Fruit fly (Drosophila melanogaster) whole organism, pupa: Measurements from ENCODE around the gene Cby.

Source experiments
- CG10348 ChIP-seq: fragments of 200-800 bp; sonication (Bioruptor generic); IDR thresholded peaks from 2 replicates; pipeline ENCODE4 v1.3.6; 2022; ENCODE audit warnings: missing biosample characterization, missing genetic modification characterization
- CG12605 ChIP-seq: fragments of 200-800 bp; sonication (Bioruptor generic); IDR thresholded peaks from 2 replicates; pipeline ENCODE4 v1.3.6; 2022; ENCODE audit warnings: missing biosample characterization, missing genetic modification characterization
- CG13204 ChIP-seq: fragments of 200-800 bp; sonication (Bioruptor generic); optimal IDR thresholded peaks from 2 replicates; lab custom pipeline; 2018; ENCODE audit warnings: missing biosample characterization, mild to moderate bottlenecking, missing genetic modification characterization, moderate library complexity
- CG14655 ChIP-seq: fragments of 200-800 bp; sonication (Bioruptor generic); optimal IDR thresholded peaks from 3 replicates; lab custom pipeline; 2017; ENCODE audit warnings: mild to moderate bottlenecking, missing biosample characterization, missing genetic modification reagents, missing genetic modification characterization
- CG15710 ChIP-seq: fragments of 200-800 bp; sonication (Bioruptor generic); optimal IDR thresholded peaks from 2 replicates; lab custom pipeline; 2018; ENCODE audit warnings: missing biosample characterization, mild to moderate bottlenecking, missing genetic modification characterization, moderate library complexity
- CG17806 ChIP-seq: fragments of 200-800 bp; sonication (Bioruptor generic); optimal IDR thresholded peaks from 2 replicates; lab custom pipeline; 2018; ENCODE audit warnings: missing biosample characterization, mild to moderate bottlenecking, missing genetic modification characterization, moderate library complexity
- CG32121 ChIP-seq: fragments of 200-800 bp; sonication (Bioruptor generic); IDR thresholded peaks from 2 replicates; pipeline ENCODE4 v1.3.6; 2022; ENCODE audit warnings: missing biosample characterization, missing genetic modification characterization
- CG34367 ChIP-seq: fragments of 200-800 bp; sonication (Bioruptor generic); optimal IDR thresholded peaks from 2 replicates; lab custom pipeline; 2018; ENCODE audit warnings: missing biosample characterization, mild to moderate bottlenecking, missing genetic modification characterization
- CG4496 ChIP-seq: fragments of 200-800 bp; sonication (Bioruptor generic); IDR thresholded peaks from 3 replicates; pipeline ENCODE4 v1.3.6; 2022; ENCODE audit warnings: missing biosample characterization, missing genetic modification characterization
- CG8159 ChIP-seq: fragments of 200-800 bp; sonication (Bioruptor generic); optimal IDR thresholded peaks from 3 replicates; lab custom pipeline; 2018; ENCODE audit warnings: missing biosample characterization, mild to moderate bottlenecking, missing genetic modification characterization, moderate library complexity
- CG8301 ChIP-seq: fragments of 200-800 bp; sonication (Bioruptor generic); optimal IDR thresholded peaks from 2 replicates; lab custom pipeline; 2018; ENCODE audit warnings: missing biosample characterization, mild to moderate bottlenecking, missing genetic modification characterization
- CG9948 ChIP-seq: fragments of 200-800 bp; sonication (Bioruptor generic); optimal IDR thresholded peaks from 2 replicates; lab custom pipeline; 2018; ENCODE audit warnings: missing biosample characterization, mild to moderate bottlenecking, missing genetic modification characterization, moderate library complexity
- D1 ChIP-seq: fragments of 200-800 bp; sonication (Bioruptor generic); optimal IDR thresholded peaks from 2 replicates; lab custom pipeline; 2018; ENCODE audit warnings: missing biosample characterization, mild to moderate bottlenecking, missing genetic modification characterization, moderate library complexity
- EcR ChIP-seq: fragments of 200-800 bp; sonication (Bioruptor generic); optimal IDR thresholded peaks from 3 replicates; lab custom pipeline; 2019; ENCODE audit warnings: missing biosample characterization, missing genetic modification characterization, mild to moderate bottlenecking, moderate library complexity, missing genetic modification reagents
- Ets98B ChIP-seq: fragments of 200-800 bp; sonication (Bioruptor generic); IDR thresholded peaks from 2 replicates; pipeline ENCODE4 v1.3.6; 2022; ENCODE audit warnings: missing biosample characterization, missing genetic modification characterization
- Pif1A ChIP-seq: fragments of 200-800 bp; sonication (Bioruptor generic); optimal IDR thresholded peaks from 3 replicates; lab custom pipeline; 2016; ENCODE audit warnings: missing biosample characterization, missing genetic modification characterization
- Pif1B ChIP-seq: fragments of 200-800 bp; sonication (Bioruptor generic); optimal IDR thresholded peaks from 3 replicates; lab custom pipeline; 2016; ENCODE audit warnings: missing biosample characterization, missing genetic modification characterization
- Snoo ChIP-seq: fragments of 200-800 bp; sonication (Bioruptor generic); optimal IDR thresholded peaks from 3 replicates; lab custom pipeline; 2017; ENCODE audit warnings: missing biosample characterization, mild to moderate bottlenecking, missing genetic modification characterization, inconsistent platforms
- gl ChIP-seq: fragments of 200-800 bp; sonication (Bioruptor generic); optimal IDR thresholded peaks from 2 replicates; lab custom pipeline; 2018; ENCODE audit warnings: missing biosample characterization, mild to moderate bottlenecking, missing genetic modification characterization
- rn ChIP-seq: fragments of 200-800 bp; sonication (Bioruptor generic); IDR thresholded peaks from 2 replicates; pipeline ENCODE4 v1.3.6; 2022; ENCODE audit warnings: missing biosample characterization, missing genetic modification characterization

Cby gene

DNA sequence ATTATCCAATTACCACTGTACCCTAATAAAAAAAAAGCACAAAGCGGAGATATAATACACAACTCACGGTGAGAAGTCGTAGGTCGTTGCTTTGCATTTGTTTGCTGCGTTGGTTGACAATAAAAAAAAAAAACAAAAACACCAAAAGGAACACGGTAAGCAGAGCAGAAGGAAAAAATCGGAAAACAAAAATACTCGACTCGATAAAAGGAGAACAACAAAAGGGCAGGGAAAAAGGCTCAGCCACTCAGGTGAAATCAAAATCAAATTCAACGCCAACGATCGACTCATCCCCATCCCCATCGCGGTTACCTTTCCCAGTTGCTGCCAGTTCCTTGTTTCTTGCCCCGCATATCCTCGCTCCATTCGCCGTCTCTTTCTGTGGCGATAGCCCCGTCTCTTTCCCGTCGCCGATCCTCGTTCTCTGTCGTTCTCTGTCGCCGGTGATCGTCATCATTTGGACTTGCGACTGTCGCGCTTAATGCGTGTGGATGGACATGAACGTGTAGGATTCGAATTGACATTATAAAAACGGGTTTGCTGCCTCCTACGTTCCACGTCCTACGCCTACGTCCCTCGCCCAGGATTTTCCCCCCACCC lies 43.3 kb upstream of the Cby start:
- no peak for TF ChIP-seq CG32121 (GFP tag; lab: Robert Waterston, UW)
- peak; percentile 85 for TF ChIP-seq gl
- TF ChIP-seq CG4496 (GFP tag; lab: Robert Waterston, UW): 0 out of 3 replicates have a peak, but pooled peaks have one; percentile 40
- no peak for TF ChIP-seq Snoo (tag; lab: Kevin White, UChicago)
- 0 out of 2 replicates have a peak, but pooled peaks have one; percentile 36 for TF ChIP-seq CG12605 (GFP tag; lab: Robert Waterston, UW)
- TF ChIP-seq EcR (GFP tag; lab: Kevin White, UChicago): peak; percentile 80
- TF ChIP-seq CG13204: peak; percentile 54
- TF ChIP-seq CG14655 (GFP tag; lab: Kevin White, UChicago): peak; percentile 4
- no peak for TF ChIP-seq CG8301 (tag; lab: Kevin White, UChicago)
- TF ChIP-seq Ets98B (GFP tag; lab: Robert Waterston, UW): no peak
- peak; percentile 48 for TF ChIP-seq CG34367 (tag; lab: Kevin White, UChicago)

DNA sequence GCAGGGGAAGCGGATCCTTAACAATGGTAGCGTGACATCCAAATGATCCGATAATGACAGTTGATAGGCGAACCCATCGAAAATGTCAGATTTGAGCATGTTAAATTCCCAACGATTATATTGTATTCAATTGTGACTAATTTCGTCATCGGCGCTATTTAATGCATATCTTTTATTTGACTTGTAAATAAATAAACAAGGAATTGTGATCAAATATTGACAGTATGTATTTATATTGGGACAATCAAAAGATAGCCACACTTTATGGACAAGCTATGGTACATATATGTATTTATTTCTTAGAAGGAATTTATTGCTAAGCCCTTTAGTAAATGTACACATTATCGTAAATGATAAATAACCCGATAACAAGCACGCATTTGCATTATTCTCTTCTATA lies 42.7 kb upstream of the Cby start:
- TF ChIP-seq CG14655 (GFP tag; lab: Kevin White, UChicago): no peak
- no peak for TF ChIP-seq EcR (GFP tag; lab: Kevin White, UChicago)
- no peak for TF ChIP-seq Snoo (tag; lab: Kevin White, UChicago)
- TF ChIP-seq CG8301 (tag; lab: Kevin White, UChicago): no peak
- no peak for TF ChIP-seq CG8159
- TF ChIP-seq CG13204: no peak
- no peak for TF ChIP-seq CG34367 (tag; lab: Kevin White, UChicago)
- no peak for TF ChIP-seq CG10348 (GFP tag; lab: Robert Waterston, UW)
- TF ChIP-seq CG4496 (GFP tag; lab: Robert Waterston, UW): no peak
- no peak for TF ChIP-seq D1
- TF ChIP-seq Ets98B (GFP tag; lab: Robert Waterston, UW): no peak
- TF ChIP-seq CG12605 (GFP tag; lab: Robert Waterston, UW): no peak
- no peak for TF ChIP-seq CG15710 (tag; lab: Kevin White, UChicago)
- TF ChIP-seq gl: no peak

DNA sequence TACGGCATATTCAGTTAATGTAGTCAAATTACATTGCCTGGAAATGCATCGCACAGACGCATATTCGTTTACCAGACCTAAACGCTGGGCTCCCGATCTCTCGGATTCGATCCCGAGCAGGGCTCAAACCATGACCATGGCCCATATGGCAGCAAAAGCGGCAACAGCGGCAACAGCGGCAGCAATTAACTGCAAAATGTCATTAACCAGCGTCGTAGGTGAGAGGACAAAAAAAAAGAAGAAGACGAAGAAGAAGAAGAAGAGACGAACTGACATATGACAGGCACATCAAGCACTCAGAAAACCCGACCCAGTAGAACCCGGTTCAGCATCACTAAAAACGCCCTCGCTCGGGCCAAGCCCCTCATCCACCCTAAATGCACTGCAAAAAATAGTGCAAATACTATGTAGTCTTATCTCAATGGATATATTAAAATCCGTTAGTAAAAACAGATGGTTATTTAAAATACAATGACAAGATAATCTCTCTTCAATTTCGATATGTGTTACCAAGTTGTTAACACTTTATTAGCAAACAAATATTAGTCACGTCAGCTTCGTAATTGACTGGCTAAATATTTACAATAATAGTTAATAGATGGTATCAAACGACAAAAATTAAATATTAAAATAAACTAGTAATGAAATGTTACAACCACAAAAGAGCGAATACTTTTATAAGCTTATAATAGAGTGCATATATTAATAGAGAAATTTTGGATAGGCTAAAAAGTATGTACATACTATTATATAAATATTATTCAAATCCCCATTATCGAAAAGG lies 41.8 kb upstream of the Cby start:
- no peak for TF ChIP-seq CG10348 (GFP tag; lab: Robert Waterston, UW)
- peak; percentile 45 for TF ChIP-seq CG9948 (tag; lab: Kevin White, UChicago)
- TF ChIP-seq Ets98B (GFP tag; lab: Robert Waterston, UW): no peak
- peak; percentile 40 for TF ChIP-seq CG17806 (tag; lab: Kevin White, UChicago)
- no peak for TF ChIP-seq CG4496 (GFP tag; lab: Robert Waterston, UW)
- TF ChIP-seq CG12605 (GFP tag; lab: Robert Waterston, UW): no peak
- peak; percentile 1 for TF ChIP-seq CG34367 (tag; lab: Kevin White, UChicago)
- TF ChIP-seq D1: no peak
- no peak for TF ChIP-seq CG13204
- peak; percentile 2 for TF ChIP-seq CG8301 (tag; lab: Kevin White, UChicago)
- peak; percentile 63 for TF ChIP-seq EcR (GFP tag; lab: Kevin White, UChicago)
- peak; percentile 80 for TF ChIP-seq CG8159
- TF ChIP-seq CG14655 (GFP tag; lab: Kevin White, UChicago): peak; percentile 53
- peak; percentile 66 for TF ChIP-seq CG15710 (tag; lab: Kevin White, UChicago)
- TF ChIP-seq CG32121 (GFP tag; lab: Robert Waterston, UW): no peak
- no peak for TF ChIP-seq Snoo (tag; lab: Kevin White, UChicago)

DNA sequence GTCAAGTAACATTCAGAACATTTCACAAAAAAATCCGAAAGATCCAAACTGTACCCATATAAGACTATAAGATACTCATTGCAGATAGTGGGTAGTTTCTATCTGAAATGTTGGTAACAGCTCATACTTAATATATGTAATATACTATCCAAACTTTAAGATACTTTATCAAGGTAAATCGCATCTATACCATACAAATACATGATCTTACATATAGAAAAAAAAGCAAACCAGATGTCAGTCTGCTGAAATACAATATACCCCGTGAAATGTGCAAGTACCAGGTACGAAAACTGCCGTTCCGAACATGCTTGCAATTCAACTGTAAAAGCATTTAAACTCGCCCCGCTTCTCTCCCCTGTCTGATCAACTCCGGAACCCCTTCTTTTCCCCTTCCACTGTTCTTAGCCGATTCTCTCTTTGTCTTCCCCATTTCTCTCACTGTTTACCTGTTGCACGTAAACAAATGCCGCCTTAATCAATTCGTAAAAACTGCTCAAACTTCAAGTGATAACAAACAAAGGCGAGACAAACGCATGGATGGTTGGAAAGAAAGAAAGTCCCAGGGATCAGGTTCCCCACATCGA lies 40.3 kb upstream of the Cby start:
- peak; percentile 3 for TF ChIP-seq CG9948 (tag; lab: Kevin White, UChicago)
- peak; percentile 28; the same call in 1 of the 3 replicates for TF ChIP-seq CG4496 (GFP tag; lab: Robert Waterston, UW)
- TF ChIP-seq CG32121 (GFP tag; lab: Robert Waterston, UW): no peak
- peak; percentile 11 for TF ChIP-seq Pif1A (GFP tag; lab: Kevin White, UChicago)
- TF ChIP-seq CG8159: peak; percentile 23
- TF ChIP-seq gl: no peak
- TF ChIP-seq CG17806 (tag; lab: Kevin White, UChicago): no peak
- TF ChIP-seq CG14655 (GFP tag; lab: Kevin White, UChicago): peak; percentile 36
- TF ChIP-seq rn (GFP tag; lab: Robert Waterston, UW): no peak
- peak; percentile 33 for TF ChIP-seq Snoo (tag; lab: Kevin White, UChicago)
- TF ChIP-seq CG8301 (tag; lab: Kevin White, UChicago): peak; percentile 36
- no peak for TF ChIP-seq Pif1B
- no peak for TF ChIP-seq EcR (GFP tag; lab: Kevin White, UChicago)
- TF ChIP-seq CG34367 (tag; lab: Kevin White, UChicago): no peak

DNA sequence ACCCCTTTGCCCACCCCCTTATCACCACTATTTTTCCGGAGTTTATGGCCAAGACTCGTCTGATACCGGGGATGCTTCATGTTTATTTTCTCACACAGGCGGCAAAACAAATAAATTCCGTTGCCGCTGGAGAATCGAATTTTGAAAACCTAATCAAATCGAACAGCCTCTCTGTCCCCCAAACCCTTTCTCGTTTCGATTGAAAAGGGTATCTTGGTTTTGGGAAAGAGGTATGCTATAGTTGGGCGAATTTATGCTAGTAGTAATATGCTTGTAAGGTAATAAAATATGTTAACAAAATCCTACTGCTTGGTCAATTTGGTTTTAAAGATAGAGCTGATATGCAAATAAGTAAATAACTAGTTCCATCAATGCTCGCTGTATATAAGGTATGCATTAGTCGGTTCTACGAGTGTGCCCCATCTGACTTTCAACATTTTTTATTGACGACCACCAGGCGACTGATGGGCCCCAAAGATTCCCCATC lies 39.7 kb upstream of the Cby start:
- TF ChIP-seq CG15710 (tag; lab: Kevin White, UChicago) (no peak), D1 (no peak), gl (no peak), CG34367 (tag; lab: Kevin White, UChicago) (no peak), CG14655 (GFP tag; lab: Kevin White, UChicago) (peak; percentile 23), CG9948 (tag; lab: Kevin White, UChicago) (peak; percentile 21), Pif1A (GFP tag; lab: Kevin White, UChicago) (peak; percentile 3), CG12605 (GFP tag; lab: Robert Waterston, UW) (no peak), CG8301 (tag; lab: Kevin White, UChicago) (peak; percentile 17)
- TF ChIP-seq, all 21 proteins: peak for 4
